Worm (Caenorhabditis elegans) whole organism, early embryonic: ENCODE data around the gene oac-4.

Experiments
- tbx-11 ChIP-seq: fragments of 200-800 bp; sonication (Bioruptor generic); IDR thresholded peaks from 2 replicates; pipeline ENCODE4 v1.3.6; 2022; ENCODE audit warnings: missing genetic modification characterization, missing compliant biosample characterization
- tra-4 ChIP-seq: sonication (generic microtip); optimal IDR thresholded peaks from 2 replicates; lab custom pipeline; 2017; ENCODE audit warnings: missing genetic modification characterization, missing compliant biosample characterization

- TF ChIP-seq tra-4 (tag; lab: Kevin White, UChicago) = no peak
- no peak for TF ChIP-seq tbx-11 (GFP tag; lab: Robert Waterston, UW)
Observed at ce11 chrII:3795323-3795722, 40.5 kb downstream of the oac-4 start, which contains the start of gene Y8A9A.2.
